Worm (Caenorhabditis elegans) whole organism, midembryonic: ENCODE results near the gene C16C8.18.

Source experiments
- flt-1 ChIP-seq: fragments of 200-800 bp; sonication (Bioruptor generic); IDR thresholded peaks from 2 replicates; pipeline ENCODE4 v1.3.6; 2022; ENCODE audit warnings: missing genetic modification characterization, missing compliant biosample characterization
- klf-2 ChIP-seq: fragments of 200-800 bp; sonication (Bioruptor generic); conservative IDR thresholded peaks from 2 replicates; pipeline ENCODE4 v1.3.6; 2022; ENCODE audit warnings: missing genetic modification reagents, missing genetic modification characterization, missing compliant biosample characterization
- med-1 ChIP-seq: sonication (generic microtip); optimal IDR thresholded peaks from 2 replicates; lab custom pipeline; 2017; ENCODE audit warnings: missing genetic modification characterization, mild to moderate bottlenecking, missing compliant biosample characterization, antibody characterized with exemption, missing genetic modification reagents; ENCODE audit not compliant: insufficient read depth
- ref-1 ChIP-seq: fragments of 200-800 bp; sonication (Bioruptor generic); conservative IDR thresholded peaks from 2 replicates; pipeline ENCODE4 v1.3.6; 2022; ENCODE audit warnings: missing genetic modification reagents, missing genetic modification characterization, missing compliant biosample characterization
- tab-1 ChIP-seq: fragments of 200-800 bp; sonication (Bioruptor generic); IDR thresholded peaks from 2 replicates; pipeline ENCODE4 v1.3.6; 2022; ENCODE audit warnings: missing genetic modification characterization, missing compliant biosample characterization
- ztf-29 ChIP-seq: fragments of 200-800 bp; sonication (Bioruptor generic); IDR thresholded peaks from 2 replicates; pipeline ENCODE4 v1.3.6; 2022; ENCODE audit warnings: missing genetic modification reagents, missing genetic modification characterization, missing compliant biosample characterization

DNA sequence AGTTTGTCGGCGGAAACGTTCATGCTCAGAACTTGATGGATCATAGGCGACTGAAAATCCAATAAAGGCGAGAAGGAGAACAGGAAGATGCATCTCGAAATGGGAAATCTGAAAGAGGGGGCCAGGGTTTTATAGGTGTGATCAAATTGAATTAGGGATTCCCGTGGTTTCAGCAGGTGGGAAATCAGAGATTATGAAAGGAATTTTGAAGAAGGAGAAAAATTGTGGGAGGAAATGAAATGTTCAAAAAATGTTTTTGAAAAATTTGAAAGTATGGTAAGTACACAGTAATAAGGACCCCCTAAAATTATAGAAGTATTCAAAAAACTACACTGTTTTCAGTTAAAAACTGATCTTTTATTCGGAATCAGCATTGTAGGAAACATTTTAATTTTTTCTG, 41.0 kb downstream of the C16C8.18 start, which contains the start of gene Y49F6B.20:
- TF ChIP-seq tab-1 (GFP tag; lab: Robert Waterston, UW) (no peak), ref-1 (GFP tag; lab: Robert Waterston, UW) (no peak), klf-2 (GFP tag; lab: Robert Waterston, UW) (no peak), ztf-29 (GFP tag; lab: Robert Waterston, UW) (no peak), med-1 (no peak), flt-1 (GFP tag; lab: Robert Waterston, UW) (no peak)
